Worm (Caenorhabditis elegans): ENCODE measurements around the gene nas-1.

- no peak for TF ChIP-seq sea-1 (GFP tag; conservative IDR thresholded peaks at IDR 0.05)
- no peak for TF ChIP-seq scrt-1 (GFP tag; IDR thresholded peaks at IDR 0.05)
- TF ChIP-seq flt-1 (GFP tag; IDR thresholded peaks at IDR 0.05) = no peak
- no peak for TF ChIP-seq pes-1 (GFP tag; IDR thresholded peaks at IDR 0.05)
- no peak for TF ChIP-seq ets-7 (tag; optimal IDR thresholded peaks at IDR 0.05)
- no peak for TF ChIP-seq ama-1 (optimal IDR thresholded peaks at IDR 0.05)
Measured at ce11 chrIII:13439415-13439814, 33.8 kb downstream of the nas-1 start, which contains the start of gene ciao-2B.
